Worm (Caenorhabditis elegans) whole organism, L1 larva: ENCODE measurements around the gene gro-1.

Source experiments
- C04F5.9 ChIP-seq: sonication (generic microtip); optimal IDR thresholded peaks from 2 replicates; lab custom pipeline; 2016; ENCODE audit warnings: missing genetic modification characterization, missing compliant biosample characterization
- C16A3.4 ChIP-seq: fragments of 150-350 bp; optimal IDR thresholded peaks from 2 replicates; lab custom pipeline; 2014; ENCODE audit warnings: missing biosample characterization, missing genetic modification characterization
- F16B12.6 ChIP-seq: fragments of 150-350 bp; optimal IDR thresholded peaks from 2 replicates; lab custom pipeline; 2014; ENCODE audit warnings: missing biosample characterization, missing genetic modification characterization
- alr-1 ChIP-seq: fragments of 200-800 bp; sonication (Bioruptor generic); optimal IDR thresholded peaks from 2 replicates; lab custom pipeline; 2018; ENCODE audit warnings: borderline replicate concordance, mild to moderate bottlenecking, missing genetic modification characterization, missing compliant biosample characterization
- blmp-1 ChIP-seq: fragments of 150-350 bp; optimal IDR thresholded peaks from 2 replicates; lab custom pipeline; 2014; ENCODE audit warnings: missing biosample characterization, missing genetic modification characterization
- ceh-63 ChIP-seq: fragments of 200-800 bp; sonication (Bioruptor generic); optimal IDR thresholded peaks from 2 replicates; lab custom pipeline; 2018; ENCODE audit warnings: mild to moderate bottlenecking, missing genetic modification characterization, missing compliant biosample characterization
- ceh-8 ChIP-seq: fragments of 200-800 bp; sonication (Bioruptor generic); optimal IDR thresholded peaks from 2 replicates; lab custom pipeline; 2018; ENCODE audit warnings: mild to moderate bottlenecking, missing genetic modification characterization, moderate library complexity, missing compliant biosample characterization
- ceh-82 ChIP-seq, 3 experiments: fragments of 150-350 bp in 1 of 3; sonication (generic microtip) in 2 of 3; optimal IDR thresholded peaks; 2 replicates each; lab custom pipeline; 2014 to 2017; ENCODE audit warnings: missing biosample characterization in 3 of 3, missing genetic modification characterization in 3 of 3
- ceh-90 ChIP-seq: sonication (generic microtip); optimal IDR thresholded peaks from 2 replicates; lab custom pipeline; 2016; ENCODE audit warnings: missing genetic modification characterization, missing compliant biosample characterization
- dpl-1 ChIP-seq, 3 experiments: fragments of 150-350 bp in 2 of 3; sonication (generic microtip) in 1 of 3; optimal IDR thresholded peaks; 2 replicates each; lab custom pipeline; 2014 to 2017; ENCODE audit warnings: missing biosample characterization in 3 of 3, missing genetic modification characterization in 3 of 3, missing genetic modification reagents in 3 of 3
- dsc-1 ChIP-seq: sonication (generic microtip); optimal IDR thresholded peaks from 2 replicates; lab custom pipeline; 2016; ENCODE audit warnings: mild to moderate bottlenecking, missing genetic modification characterization, missing compliant biosample characterization
- efl-1 ChIP-seq, 4 experiments: fragments of 150-350 bp; optimal IDR thresholded peaks in 3 of 4; peaks in 1 of 4; 1 replicate in 1 of 4; 2 replicates in 3 of 4; lab custom pipeline; 2014; ENCODE audit warnings: missing biosample characterization in 2 of 4, missing genetic modification characterization in 2 of 4, missing genetic modification reagents in 2 of 4
- efl-3 ChIP-seq: fragments of 200-800 bp; sonication (Bioruptor generic); optimal IDR thresholded peaks from 2 replicates; lab custom pipeline; 2018; ENCODE audit warnings: mild to moderate bottlenecking, missing genetic modification characterization, missing compliant biosample characterization
- egl-13 ChIP-seq: sonication (generic microtip); optimal IDR thresholded peaks from 2 replicates; lab custom pipeline; 2016; ENCODE audit warnings: missing genotype, missing genetic modification reagents, missing genetic modification characterization, missing compliant biosample characterization
- elt-2 ChIP-seq: sonication (generic microtip); optimal IDR thresholded peaks from 2 replicates; lab custom pipeline; 2016; ENCODE audit warnings: missing genetic modification characterization, mild to moderate bottlenecking, inconsistent platforms, missing compliant biosample characterization, missing genetic modification reagents
- elt-3 ChIP-seq, 6 experiments: fragments of 150-350 bp in 1 of 6; sonication (generic microtip); optimal IDR thresholded peaks; 2 replicates each; lab custom pipeline; 2017 to 2018; ENCODE audit warnings: missing biosample characterization in 6 of 6, missing genetic modification characterization in 6 of 6, inconsistent platforms in 1 of 6
- fkh-4 ChIP-seq: sonication (generic microtip); optimal IDR thresholded peaks from 2 replicates; lab custom pipeline; 2016; ENCODE audit warnings: missing compliant biosample characterization, missing genetic modification characterization, borderline replicate concordance
- fkh-8 ChIP-seq: sonication (generic microtip); optimal IDR thresholded peaks from 2 replicates; lab custom pipeline; 2016; ENCODE audit warnings: mild to moderate bottlenecking, missing genetic modification characterization, missing compliant biosample characterization
- grh-1 ChIP-seq: fragments of 200-800 bp; sonication (Bioruptor generic); IDR thresholded peaks from 2 replicates; pipeline ENCODE4 v1.3.6; 2022; ENCODE audit warnings: missing genetic modification reagents, missing genetic modification characterization, missing compliant biosample characterization
- isw-1 ChIP-seq: fragments of 200-800 bp; sonication (Bioruptor generic); IDR thresholded peaks from 2 replicates; pipeline ENCODE4 v1.3.6; 2022; ENCODE audit warnings: missing genetic modification characterization, missing compliant biosample characterization
- jun-1 ChIP-seq: fragments of 150-350 bp; optimal IDR thresholded peaks from 2 replicates; lab custom pipeline; 2014; ENCODE audit warnings: missing biosample characterization, missing genetic modification reagents, missing genetic modification characterization
- lin-13 ChIP-seq: fragments of 150-350 bp; optimal IDR thresholded peaks from 2 replicates; lab custom pipeline; 2014; ENCODE audit warnings: missing biosample characterization, missing genetic modification reagents, missing genetic modification characterization
- lin-14 ChIP-seq: fragments of 200-800 bp; sonication (Bioruptor generic); optimal IDR thresholded peaks from 2 replicates; lab custom pipeline; 2018; ENCODE audit warnings: mild to moderate bottlenecking, missing genetic modification characterization, moderate library complexity, missing compliant biosample characterization
- lin-15B ChIP-seq: fragments of 150-350 bp; sonication (generic microtip); optimal IDR thresholded peaks from 3 replicates; lab custom pipeline; 2014; ENCODE audit warnings: missing biosample characterization, missing genetic modification characterization
- lin-35 ChIP-seq, 2 experiments: fragments of 150-350 bp; optimal IDR thresholded peaks; 2 replicates each; lab custom pipeline; 2014; ENCODE audit warnings: missing biosample characterization in 2 of 2, missing genetic modification characterization in 2 of 2, missing genetic modification reagents in 2 of 2
- lir-3 ChIP-seq: sonication (generic microtip); optimal IDR thresholded peaks from 2 replicates; lab custom pipeline; 2016; ENCODE audit warnings: mild to moderate bottlenecking, missing genetic modification characterization, moderate library complexity, missing compliant biosample characterization; ENCODE audit not compliant: poor library complexity
- lsy-2 ChIP-seq, 2 experiments: fragments of 150-350 bp; optimal IDR thresholded peaks; 2 replicates each; lab custom pipeline; 2014; ENCODE audit warnings: missing biosample characterization in 2 of 2, missing genetic modification characterization in 2 of 2
- mdl-1 ChIP-seq, 2 experiments: fragments of 150-350 bp; optimal IDR thresholded peaks; 2 replicates each; lab custom pipeline; 2014 to 2017; ENCODE audit warnings: missing biosample characterization in 2 of 2, missing genetic modification characterization in 2 of 2, inconsistent platforms in 1 of 2
- mep-1 ChIP-seq: fragments of 150-350 bp; optimal IDR thresholded peaks from 2 replicates; lab custom pipeline; 2014; ENCODE audit warnings: missing biosample characterization, missing genetic modification characterization
- nhr-11 ChIP-seq: fragments of 150-350 bp; optimal IDR thresholded peaks from 2 replicates; lab custom pipeline; 2014; ENCODE audit warnings: missing biosample characterization, missing genetic modification characterization
- nhr-19 ChIP-seq: fragments of 200-800 bp; sonication (Bioruptor generic); conservative IDR thresholded peaks from 2 replicates; pipeline ENCODE4 v1.3.6; 2022; ENCODE audit warnings: missing genetic modification characterization, missing compliant biosample characterization
- nhr-20 ChIP-seq: sonication (generic microtip); optimal IDR thresholded peaks from 2 replicates; lab custom pipeline; 2016; ENCODE audit warnings: mild to moderate bottlenecking, missing genetic modification characterization, missing compliant biosample characterization
- nhr-47 ChIP-seq: sonication (generic microtip); optimal IDR thresholded peaks from 2 replicates; lab custom pipeline; 2016; ENCODE audit warnings: mild to moderate bottlenecking, missing genetic modification characterization, moderate library complexity, missing compliant biosample characterization
- nhr-71 ChIP-seq: sonication (generic microtip); optimal IDR thresholded peaks from 2 replicates; lab custom pipeline; 2016; ENCODE audit warnings: mild to moderate bottlenecking, missing genetic modification characterization, moderate library complexity, missing compliant biosample characterization
- nhr-85 ChIP-seq: sonication (generic microtip); peaks from one replicate; lab custom pipeline; 2016; ENCODE audit warnings: missing genetic modification characterization, inconsistent platforms, missing compliant biosample characterization
- skn-1 ChIP-seq: fragments of 150-350 bp; optimal IDR thresholded peaks from 2 replicates; lab custom pipeline; 2014; ENCODE audit warnings: missing biosample characterization, missing genetic modification characterization
- snpc-4 ChIP-seq: fragments of 150-350 bp; optimal IDR thresholded peaks from 2 replicates; lab custom pipeline; 2014; ENCODE audit warnings: missing biosample characterization, missing genetic modification characterization
- snu-23 ChIP-seq: sonication (generic microtip); optimal IDR thresholded peaks from 2 replicates; lab custom pipeline; 2016; ENCODE audit warnings: missing genetic modification characterization, missing compliant biosample characterization
- sup-37 ChIP-seq: fragments of 200-800 bp; sonication (Bioruptor generic); optimal IDR thresholded peaks from 2 replicates; lab custom pipeline; 2018; ENCODE audit warnings: mild to moderate bottlenecking, missing genetic modification characterization, missing compliant biosample characterization
- swsn-7 ChIP-seq: sonication (generic microtip); optimal IDR thresholded peaks from 2 replicates; lab custom pipeline; 2016; ENCODE audit warnings: missing genetic modification characterization, missing compliant biosample characterization
- tbx-2 ChIP-seq: sonication (generic microtip); optimal IDR thresholded peaks from 2 replicates; lab custom pipeline; 2016; ENCODE audit warnings: missing genetic modification characterization, missing compliant biosample characterization
- tlp-1 ChIP-seq: fragments of 150-350 bp; optimal IDR thresholded peaks from 2 replicates; lab custom pipeline; 2014; ENCODE audit warnings: missing biosample characterization, missing genetic modification characterization
- unc-130 ChIP-seq: fragments of 150-350 bp; optimal IDR thresholded peaks from 2 replicates; lab custom pipeline; 2017; ENCODE audit warnings: missing biosample characterization, missing genetic modification characterization, inconsistent platforms
- vab-15 ChIP-seq: sonication (generic microtip); optimal IDR thresholded peaks from 2 replicates; lab custom pipeline; 2017; ENCODE audit warnings: missing genotype, mild to moderate bottlenecking, missing genetic modification characterization, missing compliant biosample characterization
- xbp-1 ChIP-seq: sonication (generic microtip); optimal IDR thresholded peaks from 2 replicates; lab custom pipeline; 2016; ENCODE audit warnings: missing genetic modification characterization, missing compliant biosample characterization
- zip-4 ChIP-seq: fragments of 200-800 bp; sonication (Bioruptor generic); optimal IDR thresholded peaks from 2 replicates; lab custom pipeline; 2018; ENCODE audit warnings: mild to moderate bottlenecking, missing genetic modification characterization, moderate library complexity, missing compliant biosample characterization
- ztf-4 ChIP-seq: fragments of 150-350 bp; optimal IDR thresholded peaks from 2 replicates; lab custom pipeline; 2014; ENCODE audit warnings: missing biosample characterization, missing genetic modification characterization

The gro-1 gene

ce11 chrIII:5274250-5274649 lies 9.3 kb downstream of the gro-1 start:
- no peak for TF ChIP-seq ceh-63
- TF ChIP-seq lin-13 (GFP tag; lab: Kevin White, UChicago) = no peak
- no peak for TF ChIP-seq blmp-1 (tag; lab: Kevin White, UChicago)
- no peak for TF ChIP-seq nhr-11
- TF ChIP-seq ceh-90 (tag; lab: Kevin White, UChicago) = no peak
- no peak for TF ChIP-seq efl-1 (optimal IDR thresholded peaks at IDR 0.05; lab: Kevin White, UChicago)
- TF ChIP-seq efl-1 (GFP tag; optimal IDR thresholded peaks at IDR 0.05 in 1 of 2; lab: Kevin White, UChicago) = peak in 1 of 2 experiments; percentile 37
- peak; percentile 30 for TF ChIP-seq nhr-85 (tag; lab: Kevin White, UChicago)
- TF ChIP-seq efl-3 (GFP tag; lab: Kevin White, UChicago) = no peak
- TF ChIP-seq xbp-1 (tag; lab: Kevin White, UChicago) = no peak
- TF ChIP-seq sup-37 (GFP tag; lab: Kevin White, UChicago) = no peak
- no peak for TF ChIP-seq grh-1 (GFP tag; lab: Robert Waterston, UW)
- no peak for TF ChIP-seq lin-35 (GFP tag; optimal IDR thresholded peaks at IDR 0.05; lab: Kevin White, UChicago)
- TF ChIP-seq alr-1 (tag; lab: Kevin White, UChicago) = no peak
- TF ChIP-seq ceh-82 (tag; optimal IDR thresholded peaks at IDR 0.05; lab: Kevin White, UChicago) = no peak

- peak; percentile 17 for TF ChIP-seq unc-130 (tag; lab: Kevin White, UChicago)
- peak; percentile 57 for TF ChIP-seq C16A3.4
- TF ChIP-seq fkh-4 (tag; lab: Kevin White, UChicago) = no peak
- TF ChIP-seq isw-1 = peak; percentile 18; the same call in 1 of the 2 replicates
- TF ChIP-seq C04F5.9 (tag; lab: Kevin White, UChicago) = no peak
- peak; percentile 63 for TF ChIP-seq dsc-1
- TF ChIP-seq efl-1 (optimal IDR thresholded peaks at IDR 0.05; lab: Kevin White, UChicago) = peak; percentile 50 to 68
- peak; percentile 68 to 91 for TF ChIP-seq efl-1 (GFP tag; optimal IDR thresholded peaks at IDR 0.05 in 1 of 2; lab: Kevin White, UChicago)
- TF ChIP-seq blmp-1 (tag; lab: Kevin White, UChicago) = peak; percentile 72
- TF ChIP-seq F16B12.6 (tag; lab: Kevin White, UChicago) = peak; percentile 13
- TF ChIP-seq swsn-7 (tag; lab: Kevin White, UChicago) = peak; percentile 44
- peak; percentile 47 for TF ChIP-seq nhr-47
- peak in 1 of 2 experiments; percentile 24 for TF ChIP-seq mdl-1 (tag; optimal IDR thresholded peaks at IDR 0.05; lab: Kevin White, UChicago)
- peak; percentile 72 to 77 for TF ChIP-seq lin-35 (GFP tag; optimal IDR thresholded peaks at IDR 0.05; lab: Kevin White, UChicago)
- TF ChIP-seq skn-1 (tag; lab: Kevin White, UChicago) = peak; percentile 77
- peak; percentile 18; the same call in 1 of the 2 replicates for TF ChIP-seq nhr-19
- no peak for TF ChIP-seq egl-13 (tag; lab: Kevin White, UChicago)
- no peak for TF ChIP-seq ztf-4 (tag; lab: Kevin White, UChicago)
- no peak for TF ChIP-seq elt-2 (tag; lab: Kevin White, UChicago)
- TF ChIP-seq lir-3 (tag; lab: Kevin White, UChicago) = no peak
- peak; percentile 16 for TF ChIP-seq ceh-8
- peak; percentile 40 for TF ChIP-seq xbp-1 (tag; lab: Kevin White, UChicago)
- no peak for TF ChIP-seq snpc-4
- TF ChIP-seq ceh-82 (tag; optimal IDR thresholded peaks at IDR 0.05; lab: Kevin White, UChicago) = peak in 1 of 3 experiments; percentile 12
- TF ChIP-seq snu-23 = peak; percentile 68
- no peak for TF ChIP-seq zip-4
- no peak for TF ChIP-seq ceh-63
- peak; percentile 10 for TF ChIP-seq lin-15B (tag; lab: Kevin White, UChicago)
- peak; percentile 65 for TF ChIP-seq lin-14
- TF ChIP-seq nhr-71 = peak; percentile 59
- no peak for TF ChIP-seq tlp-1 (tag; lab: Kevin White, UChicago)
- peak; percentile 20 for TF ChIP-seq jun-1 (tag; lab: Kevin White, UChicago)
- peak in 1 of 6 experiments; percentile 20 for TF ChIP-seq elt-3 (tag; optimal IDR thresholded peaks at IDR 0.05; lab: Kevin White, UChicago)
- no peak for TF ChIP-seq tbx-2 (tag; lab: Kevin White, UChicago)
- peak; percentile 81 for TF ChIP-seq fkh-8 (tag; lab: Kevin White, UChicago)
- TF ChIP-seq mep-1 = peak; percentile 82
- TF ChIP-seq ceh-90 (tag; lab: Kevin White, UChicago) = peak; percentile 18
- TF ChIP-seq lin-13 (GFP tag; lab: Kevin White, UChicago) = peak; percentile 48
- no peak for TF ChIP-seq vab-15
- TF ChIP-seq dpl-1 (GFP tag; optimal IDR thresholded peaks at IDR 0.05; lab: Kevin White, UChicago) = peak; percentile 54 to 71 (median 58)
- TF ChIP-seq lsy-2 (tag; optimal IDR thresholded peaks at IDR 0.05; lab: Kevin White, UChicago) = peak; percentile 69 to 73
- TF ChIP-seq nhr-20 (tag; lab: Kevin White, UChicago) = peak; percentile 31
Observed at ce11 chrIII:5274715-5275355, 9.9 kb downstream of the gro-1 start, which contains the start of the genes daf-41 and toc-1. daf-41 (minus strand) TSS chrIII:5274765. toc-1 (plus strand) TSS chrIII:5275251.
